Worm (Caenorhabditis elegans) whole organism, L1 larva: Measurements from ENCODE around the gene C05E4.15.

Experiments
- C04F5.9 ChIP-seq: sonication (generic microtip); optimal IDR thresholded peaks from 2 replicates; lab custom pipeline; 2016; ENCODE audit warnings: missing genetic modification characterization, missing compliant biosample characterization
- C16A3.4 ChIP-seq: fragments of 150-350 bp; optimal IDR thresholded peaks from 2 replicates; lab custom pipeline; 2014; ENCODE audit warnings: missing biosample characterization, missing genetic modification characterization
- aha-1 ChIP-seq: fragments of 150-350 bp; optimal IDR thresholded peaks from 2 replicates; lab custom pipeline; 2014; ENCODE audit warnings: missing biosample characterization, missing genetic modification characterization
- aly-2 ChIP-seq: fragments of 150-350 bp; optimal IDR thresholded peaks from 2 replicates; lab custom pipeline; 2014; ENCODE audit warnings: missing biosample characterization, missing genetic modification characterization
- ama-1 ChIP-seq: fragments of 150-350 bp; optimal IDR thresholded peaks from 2 replicates; lab custom pipeline; 2014
- blmp-1 ChIP-seq: fragments of 150-350 bp; optimal IDR thresholded peaks from 2 replicates; lab custom pipeline; 2014; ENCODE audit warnings: missing biosample characterization, missing genetic modification characterization
- ceh-63 ChIP-seq: fragments of 200-800 bp; sonication (Bioruptor generic); optimal IDR thresholded peaks from 2 replicates; lab custom pipeline; 2018; ENCODE audit warnings: mild to moderate bottlenecking, missing genetic modification characterization, missing compliant biosample characterization
- ceh-82 ChIP-seq, 3 experiments: fragments of 150-350 bp in 1 of 3; sonication (generic microtip) in 2 of 3; optimal IDR thresholded peaks; 2 replicates each; lab custom pipeline; 2014 to 2017; ENCODE audit warnings: missing biosample characterization in 3 of 3, missing genetic modification characterization in 3 of 3
- ceh-88 ChIP-seq: fragments of 200-800 bp; sonication (Bioruptor generic); IDR thresholded peaks from 2 replicates; pipeline ENCODE4 v1.3.6; 2022; ENCODE audit warnings: missing genetic modification characterization, missing compliant biosample characterization
- ces-1 ChIP-seq: fragments of 150-350 bp; optimal IDR thresholded peaks from 2 replicates; lab custom pipeline; 2014; ENCODE audit warnings: missing biosample characterization, missing genetic modification reagents, missing genetic modification characterization
- dpl-1 ChIP-seq, 3 experiments: fragments of 150-350 bp in 2 of 3; sonication (generic microtip) in 1 of 3; optimal IDR thresholded peaks; 2 replicates each; lab custom pipeline; 2014 to 2017; ENCODE audit warnings: missing biosample characterization in 3 of 3, missing genetic modification characterization in 3 of 3, missing genetic modification reagents in 3 of 3
- efl-1 ChIP-seq, 4 experiments: fragments of 150-350 bp; optimal IDR thresholded peaks in 3 of 4; peaks in 1 of 4; 1 replicate in 1 of 4; 2 replicates in 3 of 4; lab custom pipeline; 2014; ENCODE audit warnings: missing biosample characterization in 2 of 4, missing genetic modification characterization in 2 of 4, missing genetic modification reagents in 2 of 4
- efl-3 ChIP-seq: fragments of 200-800 bp; sonication (Bioruptor generic); optimal IDR thresholded peaks from 2 replicates; lab custom pipeline; 2018; ENCODE audit warnings: mild to moderate bottlenecking, missing genetic modification characterization, missing compliant biosample characterization
- hlh-17 ChIP-seq: fragments of 200-800 bp; sonication (Bioruptor generic); optimal IDR thresholded peaks from 2 replicates; lab custom pipeline; 2018; ENCODE audit warnings: missing genetic modification characterization, mild to moderate bottlenecking, missing compliant biosample characterization, moderate library complexity, borderline replicate concordance
- hpl-2 ChIP-seq: fragments of 150-350 bp; optimal IDR thresholded peaks from 2 replicates; lab custom pipeline; 2014; ENCODE audit warnings: missing biosample characterization, missing genetic modification reagents, missing genetic modification characterization
- irx-1 ChIP-seq: sonication (generic microtip); optimal IDR thresholded peaks from 2 replicates; lab custom pipeline; 2016; ENCODE audit warnings: missing genetic modification characterization, missing compliant biosample characterization
- isw-1 ChIP-seq: fragments of 200-800 bp; sonication (Bioruptor generic); IDR thresholded peaks from 2 replicates; pipeline ENCODE4 v1.3.6; 2022; ENCODE audit warnings: missing genetic modification characterization, missing compliant biosample characterization
- jun-1 ChIP-seq: fragments of 150-350 bp; optimal IDR thresholded peaks from 2 replicates; lab custom pipeline; 2014; ENCODE audit warnings: missing biosample characterization, missing genetic modification reagents, missing genetic modification characterization
- lin-15B ChIP-seq: fragments of 150-350 bp; sonication (generic microtip); optimal IDR thresholded peaks from 3 replicates; lab custom pipeline; 2014; ENCODE audit warnings: missing biosample characterization, missing genetic modification characterization
- lin-35 ChIP-seq, 2 experiments: fragments of 150-350 bp; optimal IDR thresholded peaks; 2 replicates each; lab custom pipeline; 2014; ENCODE audit warnings: missing biosample characterization in 2 of 2, missing genetic modification characterization in 2 of 2, missing genetic modification reagents in 2 of 2
- lir-3 ChIP-seq: sonication (generic microtip); optimal IDR thresholded peaks from 2 replicates; lab custom pipeline; 2016; ENCODE audit warnings: mild to moderate bottlenecking, missing genetic modification characterization, moderate library complexity, missing compliant biosample characterization; ENCODE audit not compliant: poor library complexity
- lsy-2 ChIP-seq, 2 experiments: fragments of 150-350 bp; optimal IDR thresholded peaks; 2 replicates each; lab custom pipeline; 2014; ENCODE audit warnings: missing biosample characterization in 2 of 2, missing genetic modification characterization in 2 of 2
- mdl-1 ChIP-seq, 2 experiments: fragments of 150-350 bp; optimal IDR thresholded peaks; 2 replicates each; lab custom pipeline; 2014 to 2017; ENCODE audit warnings: missing biosample characterization in 2 of 2, missing genetic modification characterization in 2 of 2, inconsistent platforms in 1 of 2
- mep-1 ChIP-seq: fragments of 150-350 bp; optimal IDR thresholded peaks from 2 replicates; lab custom pipeline; 2014; ENCODE audit warnings: missing biosample characterization, missing genetic modification characterization
- nhr-12 ChIP-seq: sonication (generic microtip); optimal IDR thresholded peaks from 2 replicates; lab custom pipeline; 2017; ENCODE audit warnings: missing biosample characterization, missing genetic modification characterization
- nhr-20 ChIP-seq: sonication (generic microtip); optimal IDR thresholded peaks from 2 replicates; lab custom pipeline; 2016; ENCODE audit warnings: mild to moderate bottlenecking, missing genetic modification characterization, missing compliant biosample characterization
- nhr-237 ChIP-seq: fragments of 150-350 bp; optimal IDR thresholded peaks from 2 replicates; lab custom pipeline; 2014; ENCODE audit warnings: missing biosample characterization, missing genetic modification characterization
- nhr-71 ChIP-seq: sonication (generic microtip); optimal IDR thresholded peaks from 2 replicates; lab custom pipeline; 2016; ENCODE audit warnings: mild to moderate bottlenecking, missing genetic modification characterization, moderate library complexity, missing compliant biosample characterization
- nhr-76 ChIP-seq: sonication (generic microtip); optimal IDR thresholded peaks from 2 replicates; lab custom pipeline; 2017; ENCODE audit warnings: missing biosample characterization, missing genetic modification characterization
- nhr-77 ChIP-seq: fragments of 150-350 bp; optimal IDR thresholded peaks from 2 replicates; lab custom pipeline; 2014; ENCODE audit warnings: missing biosample characterization, missing genetic modification characterization
- nhr-84 ChIP-seq: sonication (generic microtip); optimal IDR thresholded peaks from 2 replicates; lab custom pipeline; 2017; ENCODE audit warnings: missing biosample characterization, missing genetic modification characterization
- nhr-85 ChIP-seq: sonication (generic microtip); peaks from one replicate; lab custom pipeline; 2016; ENCODE audit warnings: missing genetic modification characterization, inconsistent platforms, missing compliant biosample characterization
- pag-3 ChIP-seq: sonication (generic microtip); optimal IDR thresholded peaks from 2 replicates; lab custom pipeline; 2017; ENCODE audit warnings: missing genetic modification characterization, mild to moderate bottlenecking, missing compliant biosample characterization, antibody characterized with exemption, borderline replicate concordance; ENCODE audit not compliant: insufficient read depth
- pax-3 ChIP-seq: fragments of 200-800 bp; sonication (Bioruptor generic); optimal IDR thresholded peaks from 2 replicates; lab custom pipeline; 2018; ENCODE audit warnings: mild to moderate bottlenecking, missing genetic modification characterization, moderate library complexity, missing compliant biosample characterization
- pqm-1 ChIP-seq: sonication (generic microtip); optimal IDR thresholded peaks from 3 replicates; lab custom pipeline; 2017; ENCODE audit warnings: missing biosample characterization, missing genetic modification characterization
- snu-23 ChIP-seq: sonication (generic microtip); optimal IDR thresholded peaks from 2 replicates; lab custom pipeline; 2016; ENCODE audit warnings: missing genetic modification characterization, missing compliant biosample characterization
- sox-4 ChIP-seq: sonication (generic microtip); optimal IDR thresholded peaks from 2 replicates; lab custom pipeline; 2016; ENCODE audit warnings: missing genetic modification characterization, missing compliant biosample characterization
- sptf-1 ChIP-seq: fragments of 150-350 bp; optimal IDR thresholded peaks from 2 replicates; lab custom pipeline; 2014; ENCODE audit warnings: missing biosample characterization, missing genetic modification characterization
- swsn-7 ChIP-seq: sonication (generic microtip); optimal IDR thresholded peaks from 2 replicates; lab custom pipeline; 2016; ENCODE audit warnings: missing genetic modification characterization, missing compliant biosample characterization
- tbx-2 ChIP-seq: sonication (generic microtip); optimal IDR thresholded peaks from 2 replicates; lab custom pipeline; 2016; ENCODE audit warnings: missing genetic modification characterization, missing compliant biosample characterization
- unc-130 ChIP-seq: fragments of 150-350 bp; optimal IDR thresholded peaks from 2 replicates; lab custom pipeline; 2017; ENCODE audit warnings: missing biosample characterization, missing genetic modification characterization, inconsistent platforms
- unc-62 ChIP-seq: fragments of 150-350 bp; optimal IDR thresholded peaks from 2 replicates; lab custom pipeline; 2014; ENCODE audit warnings: missing biosample characterization, missing genetic modification reagents, missing genetic modification characterization
- unc-86 ChIP-seq: sonication (generic microtip); optimal IDR thresholded peaks from 2 replicates; lab custom pipeline; 2016; ENCODE audit warnings: missing genetic modification characterization, missing compliant biosample characterization
- vab-15 ChIP-seq: sonication (generic microtip); optimal IDR thresholded peaks from 2 replicates; lab custom pipeline; 2017; ENCODE audit warnings: missing genotype, mild to moderate bottlenecking, missing genetic modification characterization, missing compliant biosample characterization
- xbp-1 ChIP-seq: sonication (generic microtip); optimal IDR thresholded peaks from 2 replicates; lab custom pipeline; 2016; ENCODE audit warnings: missing genetic modification characterization, missing compliant biosample characterization
- zag-1 ChIP-seq: fragments of 150-350 bp; optimal IDR thresholded peaks from 2 replicates; lab custom pipeline; 2014; ENCODE audit warnings: missing biosample characterization, missing genetic modification characterization
- ztf-11 ChIP-seq, 2 experiments: sonication (generic microtip); optimal IDR thresholded peaks; 2 replicates each; lab custom pipeline; 2016 to 2017; ENCODE audit warnings: missing genetic modification characterization in 2 of 2, missing biosample characterization in 1 of 2, missing compliant biosample characterization in 1 of 2

Gene C05E4.15

ce11 chrV:774875-775359 is 13.8 kb upstream of the C05E4.15 start, which contains the start of gene srbc-58:
Gene srbc-58 (plus strand): TSS chrV:774995.
- no peak for TF ChIP-seq hpl-2 (GFP tag; lab: Kevin White, UChicago)
- peak; percentile 72 for TF ChIP-seq nhr-85 (tag; lab: Kevin White, UChicago)
- no peak for TF ChIP-seq sox-4 (tag; lab: Kevin White, UChicago)
- TF ChIP-seq snu-23: peak; percentile 24
- peak in 1 of 2 experiments; percentile 11 for TF ChIP-seq lsy-2 (tag; optimal IDR thresholded peaks at IDR 0.05; lab: Kevin White, UChicago)
- no peak for TF ChIP-seq nhr-237
- TF ChIP-seq ama-1 (lab: Kevin White, UChicago): peak; percentile 79
- peak in 1 of 2 experiments; percentile 63 for TF ChIP-seq lin-35 (GFP tag; optimal IDR thresholded peaks at IDR 0.05; lab: Kevin White, UChicago)
- no peak for TF ChIP-seq tbx-2 (tag; lab: Kevin White, UChicago)
- no peak for TF ChIP-seq pax-3 (tag; lab: Kevin White, UChicago)
- peak; percentile 5 for TF ChIP-seq xbp-1 (tag; lab: Kevin White, UChicago)
- TF ChIP-seq efl-1 (optimal IDR thresholded peaks at IDR 0.05; lab: Kevin White, UChicago): peak in 1 of 2 experiments; percentile 70
- TF ChIP-seq efl-1 (GFP tag; optimal IDR thresholded peaks at IDR 0.05 in 1 of 2; lab: Kevin White, UChicago): peak; percentile 61 to 93
- TF ChIP-seq ceh-63 (GFP tag; lab: Kevin White, UChicago): no peak
- TF ChIP-seq vab-15: no peak
- no peak for TF ChIP-seq lin-15B (tag; lab: Kevin White, UChicago)
- peak; percentile 66 for TF ChIP-seq aly-2 (tag; lab: Kevin White, UChicago)
- TF ChIP-seq jun-1: no peak
- TF ChIP-seq dpl-1 (GFP tag; optimal IDR thresholded peaks at IDR 0.05; lab: Kevin White, UChicago): peak in 2 of 3 experiments; percentile 17 to 61
- peak; percentile 27 for TF ChIP-seq mep-1 (tag; lab: Kevin White, UChicago)
- TF ChIP-seq nhr-71 (tag; lab: Kevin White, UChicago): peak; percentile 34
- no peak for TF ChIP-seq ces-1 (GFP tag; lab: Kevin White, UChicago)
- peak; percentile 5 for TF ChIP-seq swsn-7 (tag; lab: Kevin White, UChicago)
- no peak for TF ChIP-seq ceh-82 (tag; optimal IDR thresholded peaks at IDR 0.05; lab: Kevin White, UChicago)
- no peak for TF ChIP-seq efl-3 (GFP tag; lab: Kevin White, UChicago)

DNA sequence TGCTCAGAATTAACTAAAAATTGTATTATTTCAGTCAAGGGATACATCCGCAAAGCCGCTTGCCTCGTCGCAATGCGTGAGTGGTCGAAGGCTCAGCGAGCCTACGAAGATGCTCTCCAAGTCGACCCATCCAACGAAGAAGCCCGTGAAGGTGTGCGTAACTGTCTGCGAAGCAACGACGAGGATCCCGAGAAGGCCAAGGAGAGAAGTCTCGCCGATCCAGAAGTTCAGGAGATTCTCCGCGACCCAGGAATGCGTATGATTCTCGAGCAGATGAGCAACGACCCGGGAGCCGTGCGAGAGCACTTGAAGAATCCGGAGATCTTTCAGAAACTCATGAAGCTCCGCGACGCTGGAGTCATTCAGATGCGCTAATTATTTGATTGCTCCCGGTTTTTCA is 13.2 kb upstream of the C05E4.15 start:
- TF ChIP-seq hpl-2 (GFP tag; lab: Kevin White, UChicago): no peak
- no peak for TF ChIP-seq C16A3.4 (tag; lab: Kevin White, UChicago)
- TF ChIP-seq blmp-1 (tag; lab: Kevin White, UChicago): no peak
- TF ChIP-seq ztf-11 (tag; optimal IDR thresholded peaks at IDR 0.05; lab: Kevin White, UChicago): no peak
- TF ChIP-seq nhr-77 (tag; lab: Kevin White, UChicago): no peak
- no peak for TF ChIP-seq mep-1 (tag; lab: Kevin White, UChicago)
- TF ChIP-seq sptf-1: no peak
- no peak for TF ChIP-seq ceh-88 (GFP tag; lab: Robert Waterston, UW)
- no peak for TF ChIP-seq ceh-82 (tag; optimal IDR thresholded peaks at IDR 0.05; lab: Kevin White, UChicago)
- no peak for TF ChIP-seq lir-3 (tag; lab: Kevin White, UChicago)
- no peak for TF ChIP-seq lin-35 (GFP tag; optimal IDR thresholded peaks at IDR 0.05; lab: Kevin White, UChicago)
- no peak for TF ChIP-seq nhr-76 (tag; lab: Kevin White, UChicago)
- no peak for TF ChIP-seq sox-4 (tag; lab: Kevin White, UChicago)
- TF ChIP-seq isw-1 (GFP tag; lab: Robert Waterston, UW): no peak
- TF ChIP-seq mdl-1 (tag; optimal IDR thresholded peaks at IDR 0.05; lab: Kevin White, UChicago): no peak
- no peak for TF ChIP-seq unc-62 (GFP tag; lab: Kevin White, UChicago)
- TF ChIP-seq unc-86: no peak
- TF ChIP-seq zag-1 (tag; lab: Kevin White, UChicago): no peak
- no peak for TF ChIP-seq irx-1 (tag; lab: Kevin White, UChicago)

DNA sequence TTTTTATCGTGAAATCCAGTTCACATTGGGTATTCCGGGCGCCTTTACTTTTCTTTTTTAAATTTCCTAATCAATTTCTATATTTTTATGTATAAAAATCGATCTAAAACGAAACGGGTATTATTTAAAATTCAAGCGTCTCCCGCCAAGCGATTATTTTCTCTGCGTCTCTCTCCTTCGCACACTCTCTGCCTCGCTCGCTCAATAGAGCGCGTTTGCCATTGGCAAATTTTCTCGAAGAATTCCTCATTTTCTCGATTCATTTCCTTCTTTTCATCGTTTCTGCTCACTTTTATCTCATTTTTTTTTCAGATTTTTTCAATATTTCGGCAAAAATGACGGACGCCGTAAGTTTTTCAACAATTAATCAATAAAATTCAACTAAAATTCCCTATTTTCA is 12.1 kb upstream of the C05E4.15 start, which contains the start of gene sti-1:
Gene sti-1 (plus strand): TSS at position 263 of the 400 bp plus-strand sequence.
- TF ChIP-seq efl-1 (optimal IDR thresholded peaks at IDR 0.05; lab: Kevin White, UChicago) (peak; percentile 99 to 100), efl-1 (GFP tag; optimal IDR thresholded peaks at IDR 0.05 in 1 of 2; lab: Kevin White, UChicago) (peak; percentile 99 to 100), ztf-11 (tag; optimal IDR thresholded peaks at IDR 0.05; lab: Kevin White, UChicago) (peak in 1 of 2 experiments; percentile 70), ama-1 (lab: Kevin White, UChicago) (peak; percentile 56), nhr-237 (peak; percentile 83), unc-130 (tag; lab: Kevin White, UChicago) (peak; percentile 89), nhr-84 (no peak), nhr-12 (no peak), sptf-1 (no peak), pax-3 (tag; lab: Kevin White, UChicago) (peak; percentile 77), pqm-1 (tag; lab: Kevin White, UChicago) (no peak), lir-3 (tag; lab: Kevin White, UChicago) (peak; percentile 54), vab-15 (peak; percentile 24), C04F5.9 (tag; lab: Kevin White, UChicago) (peak; percentile 41), pag-3 (tag; lab: Kevin White, UChicago) (no peak), nhr-85 (tag; lab: Kevin White, UChicago) (peak; percentile 93), nhr-76 (tag; lab: Kevin White, UChicago) (no peak), aha-1 (tag; lab: Kevin White, UChicago) (no peak), hlh-17 (no peak), nhr-20 (tag; lab: Kevin White, UChicago) (peak; percentile 93), unc-62 (GFP tag; lab: Kevin White, UChicago) (no peak), lsy-2 (tag; optimal IDR thresholded peaks at IDR 0.05; lab: Kevin White, UChicago) (peak; percentile 89 to 91)
